Fruit fly (Drosophila melanogaster): ENCODE results near the gene CG2983.
A peak's percentile ranks its signal among the peaks of the same experiment; 100 is the strongest.

Gene CG2983

DNA sequence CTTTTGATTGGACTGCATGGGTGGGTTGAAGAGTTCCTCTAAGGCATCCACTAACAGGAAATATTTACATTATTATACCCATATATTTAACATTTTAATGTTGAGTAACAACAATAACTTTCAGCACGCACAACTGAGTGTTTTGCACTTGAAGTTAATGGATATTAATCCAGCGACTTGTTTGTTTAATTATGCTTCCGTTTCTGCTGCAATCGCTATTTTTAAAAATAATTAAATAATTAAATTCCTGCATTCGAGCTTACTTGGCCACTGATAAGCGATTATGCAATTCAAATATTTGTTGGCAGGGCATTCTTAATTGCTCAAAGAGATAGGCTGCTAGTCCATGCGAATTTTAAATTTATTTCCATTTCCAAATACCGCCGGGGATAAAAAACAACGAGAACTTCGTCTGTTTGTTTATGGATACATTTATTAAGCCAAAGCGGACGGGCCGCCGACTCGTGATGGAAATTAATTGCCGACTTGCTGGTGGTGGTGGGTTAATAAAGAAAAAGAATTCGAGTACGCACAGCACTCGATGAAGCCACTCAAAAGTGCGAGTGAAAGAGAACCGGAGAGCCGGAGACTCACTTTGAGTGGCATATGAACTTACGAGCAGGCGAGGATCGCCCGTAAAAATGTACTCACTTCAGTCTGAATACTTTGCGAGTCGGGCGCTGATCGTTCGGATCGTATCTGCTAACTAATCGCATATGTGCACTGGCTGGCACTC, 14.6 kb downstream of the CG2983 start (continued):
- TF ChIP-seq HLH4C (GFP tag; IDR thresholded peaks at IDR 0.05; ENCODE audit: partially characterized antibody) (peak; percentile 31; the same call in 1 of the 3 replicates), CG10209 (GFP tag; optimal IDR thresholded peaks at IDR 0.05) (no peak), CkIIα-i1 (GFP tag; IDR thresholded peaks at IDR 0.05) (no peak), ro (GFP tag; IDR thresholded peaks at IDR 0.05) (no peak), Kr (GFP tag; optimal IDR thresholded peaks at IDR 0.05) (no peak), bcd (GFP tag; optimal IDR thresholded peaks at IDR 0.05) (no peak), CG11723 (GFP tag; optimal IDR thresholded peaks at IDR 0.05) (no peak), Hmx (GFP tag; optimal IDR thresholded peaks at IDR 0.05) (no peak), Aef1 (GFP tag; IDR thresholded peaks at IDR 0.05) (no peak), bbx (GFP tag; IDR thresholded peaks at IDR 0.05; ENCODE audit: partially characterized antibody) (peak; percentile 80), HLH54F (GFP tag; optimal IDR thresholded peaks at IDR 0.05) (no peak), CG2129 (GFP tag; IDR thresholded peaks at IDR 0.05; ENCODE audit: partially characterized antibody) (no peak), CG4404 (GFP tag; IDR thresholded peaks at IDR 0.05) (no peak), CG4820 (GFP tag; optimal IDR thresholded peaks at IDR 0.05) (no peak), tll (GFP tag; optimal IDR thresholded peaks at IDR 0.05) (no peak), E2f1 (GFP tag; IDR thresholded peaks at IDR 0.05) (no peak), fru (optimal IDR thresholded peaks at IDR 0.05) (no peak), gcm2 (GFP tag; optimal IDR thresholded peaks at IDR 0.05) (no peak), sqz (GFP tag; optimal IDR thresholded peaks at IDR 0.05) (peak; percentile 19), run (tag; optimal IDR thresholded peaks at IDR 0.05) (no peak), Stat92E (GFP tag; optimal IDR thresholded peaks at IDR 0.05) (peak in 1 of 3 experiments; percentile 47), CG31441 (GFP tag; IDR thresholded peaks at IDR 0.05) (no peak), gce (GFP tag; IDR thresholded peaks at IDR 0.05) (no peak; the same call in 2 of the 3 replicates), hkb (optimal IDR thresholded peaks at IDR 0.05) (peak; percentile 98), hkb (GFP tag; IDR thresholded peaks at IDR 0.05) (no peak; the same call in none of the 2 replicates), Dp (GFP tag; optimal IDR thresholded peaks at IDR 0.05) (no peak), jigr1 (GFP tag; IDR thresholded peaks at IDR 0.05) (no peak), CG4617 (GFP tag; optimal IDR thresholded peaks at IDR 0.05; ENCODE audit: borderline replicate concordance) (no peak), da (GFP tag; optimal IDR thresholded peaks at IDR 0.05) (no peak), ems (GFP tag; optimal IDR thresholded peaks at IDR 0.05) (peak; percentile 26), CG30431 (GFP tag; optimal IDR thresholded peaks at IDR 0.05) (no peak), CG12104 (GFP tag; optimal IDR thresholded peaks at IDR 0.05) (no peak), CG18262 (tag; optimal IDR thresholded peaks at IDR 0.05) (peak; percentile 40), CG4360 (GFP tag; IDR thresholded peaks at IDR 0.05) (no peak), Lim3 (GFP tag; IDR thresholded peaks at IDR 0.05) (no peak), unc-4 (GFP tag; IDR thresholded peaks at IDR 0.05; ENCODE audit: partially characterized antibody) (0 out of 2 replicates have a peak, but pooled peaks have one; percentile 24), dimm (GFP tag; IDR thresholded peaks at IDR 0.05) (no peak), lmd (GFP tag; IDR thresholded peaks at IDR 0.05) (no peak), psq (GFP tag; optimal IDR thresholded peaks at IDR 0.05) (no peak), usp (GFP tag; optimal IDR thresholded peaks at IDR 0.05) (no peak), wdn (GFP tag; IDR thresholded peaks at IDR 0.05) (no peak), Eip74EF (GFP tag; optimal IDR thresholded peaks at IDR 0.05) (peak in 1 of 2 experiments; percentile 12), CG32772 (GFP tag; IDR thresholded peaks at IDR 0.05) (no peak), zfh1 (GFP tag; IDR thresholded peaks at IDR 0.05) (no peak), ssp (GFP tag; IDR thresholded peaks at IDR 0.05) (no peak), zf30C (GFP tag; optimal IDR thresholded peaks at IDR 0.05) (peak; percentile 55), org-1 (GFP tag; optimal IDR thresholded peaks at IDR 0.05) (no peak), grau (tag; optimal IDR thresholded peaks at IDR 0.05) (no peak), sisA (GFP tag; IDR thresholded peaks at IDR 0.05) (no peak), btn (GFP tag; optimal IDR thresholded peaks at IDR 0.05) (no peak), grn (GFP tag; optimal IDR thresholded peaks at IDR 0.05) (peak; percentile 8)

All from whole organism, embryonic.